Worm (Caenorhabditis elegans): Measurements from ENCODE around the gene K11H12.7.

ce11 chrIV:657932-658331, 7.4 kb upstream of the K11H12.7 start:
- TF ChIP-seq lin-38 (GFP tag; IDR thresholded peaks at IDR 0.05) (peak; percentile 69), aly-2 (tag; optimal IDR thresholded peaks at IDR 0.05) (no peak), daf-12 (tag; optimal IDR thresholded peaks at IDR 0.05) (no peak), D1046.2 (GFP tag; IDR thresholded peaks at IDR 0.05) (no peak)

All from whole organism, L4 larva.